Worm (Caenorhabditis elegans): ENCODE results near the gene srbc-7.

The srbc-7 gene

ce11 chrV:7485000-7485399 is 2.4 kb downstream of the srbc-7 start, which contains the start of gene srbc-8:
Gene srbc-8 (minus strand): TSS chrV:7485100.
- no peak for TF ChIP-seq sptf-2 (GFP tag; optimal IDR thresholded peaks at IDR 0.05)
- no peak for TF ChIP-seq ztf-25 (GFP tag; IDR thresholded peaks at IDR 0.05)
- TF ChIP-seq lsl-1 (GFP tag; optimal IDR thresholded peaks at IDR 0.05) = no peak
- no peak for TF ChIP-seq egl-18 (GFP tag; IDR thresholded peaks at IDR 0.05)
- no peak for TF ChIP-seq mxl-1 (tag; optimal IDR thresholded peaks at IDR 0.05)
- no peak for TF ChIP-seq chd-7 (tag; optimal IDR thresholded peaks at IDR 0.05)
- no peak for TF ChIP-seq C17E4.6 (GFP tag; IDR thresholded peaks at IDR 0.05)

ce11 chrV:7480949-7481348 is 6.5 kb downstream of the srbc-7 start, which contains the start of gene C18B10.6:
Gene C18B10.6 (minus strand): TSS chrV:7481049.
- no peak for TF ChIP-seq B0035.1 (tag; optimal IDR thresholded peaks at IDR 0.05)
- no peak for TF ChIP-seq dox-1 (GFP tag; IDR thresholded peaks at IDR 0.05)
- TF ChIP-seq nhr-80 (tag; optimal IDR thresholded peaks at IDR 0.05) = no peak
- no peak for TF ChIP-seq C06A6.2 (GFP tag; conservative IDR thresholded peaks at IDR 0.05)
- no peak for TF ChIP-seq zfh-2 (GFP tag; conservative IDR thresholded peaks at IDR 0.05)
- TF ChIP-seq hrde-1 (tag; optimal IDR thresholded peaks at IDR 0.05; ENCODE audit: borderline replicate concordance) = no peak
- TF ChIP-seq rcor-1 (GFP tag; IDR thresholded peaks at IDR 0.05) = no peak
- no peak for TF ChIP-seq ceh-40 (GFP tag; IDR thresholded peaks at IDR 0.05)
- no peak for TF ChIP-seq zim-3 (tag; optimal IDR thresholded peaks at IDR 0.05)
- TF ChIP-seq unc-130 (GFP tag; optimal IDR thresholded peaks at IDR 0.05) = no peak

- TF ChIP-seq snpc-1.1 (tag; optimal IDR thresholded peaks at IDR 0.05; ENCODE audit: insufficient read depth) = no peak
- TF ChIP-seq cebp-1 (GFP tag; IDR thresholded peaks at IDR 0.05) = no peak
- no peak for TF ChIP-seq cebp-1 (tag; optimal IDR thresholded peaks at IDR 0.05)
- no peak for TF ChIP-seq ztf-28 (GFP tag; IDR thresholded peaks at IDR 0.05)
- no peak for TF ChIP-seq Y53F4B.3 (GFP tag; IDR thresholded peaks at IDR 0.05)
- TF ChIP-seq pha-4 (tag; optimal IDR thresholded peaks at IDR 0.05) = no peak
- no peak for TF ChIP-seq sea-2 (GFP tag; IDR thresholded peaks at IDR 0.05)
- no peak for TF ChIP-seq aptf-3 (GFP tag; IDR thresholded peaks at IDR 0.05)
- no peak for TF ChIP-seq hlh-12 (tag; optimal IDR thresholded peaks at IDR 0.05)
- no peak for TF ChIP-seq F52B5.7 (tag; optimal IDR thresholded peaks at IDR 0.05)
- TF ChIP-seq dpl-1 (GFP tag; optimal IDR thresholded peaks at IDR 0.05) = no peak
- TF ChIP-seq athp-1 (tag; optimal IDR thresholded peaks at IDR 0.05) = no peak
- no peak for TF ChIP-seq F57A8.1 (GFP tag; optimal IDR thresholded peaks at IDR 0.05)
- TF ChIP-seq tbp1 (GFP tag; optimal IDR thresholded peaks at IDR 0.05) = no peak
- TF ChIP-seq ceh-27 (GFP tag; optimal IDR thresholded peaks at IDR 0.05) = no peak
- no peak for TF ChIP-seq B0336.3 (GFP tag; IDR thresholded peaks at IDR 0.05)
- no peak for TF ChIP-seq lin-26 (GFP tag; IDR thresholded peaks at IDR 0.05)
These were observed 9.0 kb downstream of the srbc-7 start, which contains the start of gene str-190 for ce11 chrV:7478404-7478803. Gene str-190 (minus strand): TSS chrV:7478504.

- no peak for TF ChIP-seq ztf-22 (GFP tag; optimal IDR thresholded peaks at IDR 0.05)
- no peak for TF ChIP-seq F57C9.4 (tag; optimal IDR thresholded peaks at IDR 0.05)
- no peak for TF ChIP-seq dox-1 (GFP tag; IDR thresholded peaks at IDR 0.05)
- TF ChIP-seq nhr-179 (tag; optimal IDR thresholded peaks at IDR 0.05) = no peak
These were observed 10.7 kb downstream of the srbc-7 start, which contains the start of gene srh-125 for ce11 chrV:7476766-7477165. Gene srh-125 (minus strand): TSS chrV:7476866.

Data from whole organism, young adult.